Worm (Caenorhabditis elegans) whole organism, L3 larva: ENCODE data around the gene F41F3.3.

Experiments used
- aly-2 ChIP-seq: fragments of 150-350 bp; optimal IDR thresholded peaks from 2 replicates; lab custom pipeline; 2014; ENCODE audit warnings: missing biosample characterization, missing genetic modification characterization
- ama-1 ChIP-seq: fragments of 150-350 bp; optimal IDR thresholded peaks from 2 replicates; lab custom pipeline; 2018
- ceh-82 ChIP-seq: fragments of 150-350 bp; optimal IDR thresholded peaks from 2 replicates; lab custom pipeline; 2014; ENCODE audit warnings: missing biosample characterization, missing genetic modification characterization
- egl-27 ChIP-seq: sonication (generic microtip); optimal IDR thresholded peaks from 4 replicates; lab custom pipeline; 2017; ENCODE audit warnings: missing biosample characterization, missing genetic modification reagents, missing genetic modification characterization
- fkh-10 ChIP-seq: sonication (generic microtip); optimal IDR thresholded peaks from 2 replicates; lab custom pipeline; 2017; ENCODE audit warnings: missing biosample characterization, missing genetic modification reagents, missing genetic modification characterization
- hmg-11 ChIP-seq: sonication (generic microtip); optimal IDR thresholded peaks from 2 replicates; lab custom pipeline; 2016; ENCODE audit warnings: missing genetic modification characterization, missing compliant biosample characterization
- jun-1 ChIP-seq: fragments of 150-350 bp; optimal IDR thresholded peaks from 2 replicates; lab custom pipeline; 2014; ENCODE audit warnings: missing biosample characterization, missing genetic modification reagents, missing genetic modification characterization
- lin-39 ChIP-seq: fragments of 150-350 bp; optimal IDR thresholded peaks from 2 replicates; lab custom pipeline; 2018; ENCODE audit warnings: missing biosample characterization, missing genetic modification reagents, missing genetic modification characterization
- mdl-1 ChIP-seq: fragments of 150-350 bp; optimal IDR thresholded peaks from 2 replicates; lab custom pipeline; 2014; ENCODE audit warnings: missing biosample characterization, missing genetic modification characterization
- nfya-1 ChIP-seq: sonication (generic microtip); optimal IDR thresholded peaks from 2 replicates; lab custom pipeline; 2017; ENCODE audit warnings: missing genetic modification characterization, mild to moderate bottlenecking, missing compliant biosample characterization, antibody characterized with exemption, moderate library complexity; ENCODE audit not compliant: insufficient read depth
- pha-4 ChIP-seq: fragments of 150-350 bp; optimal IDR thresholded peaks from 2 replicates; lab custom pipeline; 2014; ENCODE audit warnings: missing biosample characterization, missing genetic modification reagents, missing genetic modification characterization
- snpc-4 ChIP-seq: fragments of 150-350 bp; optimal IDR thresholded peaks from 2 replicates; lab custom pipeline; 2014; ENCODE audit warnings: missing biosample characterization, missing genetic modification characterization
- unc-39 ChIP-seq: sonication (generic microtip); optimal IDR thresholded peaks from 4 replicates; lab custom pipeline; 2017; ENCODE audit warnings: missing biosample characterization, missing genetic modification characterization
- ztf-11 ChIP-seq: fragments of 150-350 bp; optimal IDR thresholded peaks from 2 replicates; lab custom pipeline; 2014; ENCODE audit warnings: missing biosample characterization, missing genetic modification characterization

- no peak for TF ChIP-seq snpc-4 (tag; lab: Kevin White, UChicago)
- no peak for TF ChIP-seq ama-1 (lab: Kevin White, UChicago)
- no peak for TF ChIP-seq nfya-1 (tag; lab: Kevin White, UChicago)
- no peak for TF ChIP-seq aly-2 (tag; lab: Kevin White, UChicago)
- no peak for TF ChIP-seq pha-4
- no peak for TF ChIP-seq egl-27 (tag; lab: Kevin White, UChicago)
- no peak for TF ChIP-seq ztf-11 (tag; lab: Kevin White, UChicago)
- TF ChIP-seq ceh-82 (tag; lab: Kevin White, UChicago): no peak
- TF ChIP-seq hmg-11: no peak
- TF ChIP-seq fkh-10 (GFP tag; lab: Kevin White, UChicago): no peak
- TF ChIP-seq lin-39: no peak
- no peak for TF ChIP-seq mdl-1 (tag; lab: Kevin White, UChicago)
- TF ChIP-seq unc-39: no peak
- TF ChIP-seq jun-1 (tag; lab: Kevin White, UChicago): no peak
These were observed 41.2 kb upstream of the F41F3.3 start, which contains the start of gene K03B4.1 for ce11 chrV:4689234-4689633.
